Worm (Caenorhabditis elegans) whole organism, L4 larva: ENCODE results near the gene srh-265.
A peak's percentile ranks its signal among the peaks of the same experiment; 100 is the strongest.

ENCODE experiments used
- F26F4.8 ChIP-seq: fragments of 200-800 bp; sonication (Bioruptor generic); conservative IDR thresholded peaks from 2 replicates; pipeline ENCODE4 v1.3.6; 2022; ENCODE audit warnings: missing genetic modification characterization, missing compliant biosample characterization
- F44E2.7 ChIP-seq: fragments of 200-800 bp; sonication (Bioruptor generic); IDR thresholded peaks from 2 replicates; pipeline ENCODE4 v2.1.2; 2022; ENCODE audit warnings: missing genetic modification characterization, missing compliant biosample characterization
- F49E8.2 ChIP-seq: sonication (generic microtip); optimal IDR thresholded peaks from 2 replicates; lab custom pipeline; 2016; ENCODE audit warnings: missing compliant biosample characterization, mild to moderate bottlenecking, missing genetic modification characterization, borderline replicate concordance
- R02D3.7 ChIP-seq: fragments of 150-350 bp; sonication (generic microtip); optimal IDR thresholded peaks from 3 replicates; lab custom pipeline; 2014; ENCODE audit warnings: missing biosample characterization, missing genetic modification characterization
- Y105C5A.15 ChIP-seq: fragments of 200-800 bp; sonication (Bioruptor generic); IDR thresholded peaks from 2 replicates; pipeline ENCODE4 v1.3.6; 2022; ENCODE audit warnings: missing genetic modification characterization, missing compliant biosample characterization
- Y5F2A.4 ChIP-seq: fragments of 200-800 bp; sonication (Bioruptor generic); optimal IDR thresholded peaks from 2 replicates; lab custom pipeline; 2018; ENCODE audit warnings: mild to moderate bottlenecking, missing genetic modification characterization, missing compliant biosample characterization
- aha-1 ChIP-seq: fragments of 150-350 bp; peaks from one replicate; lab custom pipeline; 2014; ENCODE audit warnings: missing biosample characterization, missing genetic modification characterization
- aly-2 ChIP-seq: sonication (generic microtip); optimal IDR thresholded peaks from 2 replicates; lab custom pipeline; 2018; ENCODE audit warnings: missing biosample characterization, missing genetic modification characterization
- arid-1 ChIP-seq: fragments of 200-800 bp; sonication (Bioruptor generic); conservative IDR thresholded peaks from 2 replicates; pipeline ENCODE4 v1.3.6; 2022; ENCODE audit warnings: missing genetic modification reagents, missing genetic modification characterization, missing compliant biosample characterization
- cey-2 ChIP-seq: sonication (generic microtip); optimal IDR thresholded peaks from 3 replicates; lab custom pipeline; 2017; ENCODE audit warnings: missing genetic modification characterization, mild to moderate bottlenecking, missing compliant biosample characterization, antibody characterized with exemption, borderline replicate concordance; ENCODE audit not compliant: insufficient read depth
- ctbp-1 ChIP-seq: fragments of 200-800 bp; sonication (Bioruptor generic); IDR thresholded peaks from 2 replicates; pipeline ENCODE4 v1.3.6; 2022; ENCODE audit warnings: missing genetic modification reagents, missing genetic modification characterization, missing compliant biosample characterization
- daf-16 ChIP-seq, 3 experiments: sonication (generic microtip); optimal IDR thresholded peaks; 2 replicates each; lab custom pipeline; 2016 to 2017; ENCODE audit warnings: missing genetic modification characterization in 3 of 3, missing genetic modification reagents in 3 of 3, mild to moderate bottlenecking in 2 of 3, missing compliant biosample characterization in 2 of 3, missing biosample characterization in 1 of 3, moderate library complexity in 1 of 3
- dmd-8 ChIP-seq: fragments of 200-800 bp; sonication (Bioruptor generic); IDR thresholded peaks from 2 replicates; pipeline ENCODE4 v1.3.6; 2022; ENCODE audit warnings: missing genetic modification characterization, missing compliant biosample characterization
- duxl-1 ChIP-seq: sonication (generic microtip); optimal IDR thresholded peaks from 2 replicates; lab custom pipeline; 2016; ENCODE audit warnings: mild to moderate bottlenecking, missing genetic modification characterization, moderate library complexity, missing compliant biosample characterization; ENCODE audit not compliant: poor library complexity
- fos-1 ChIP-seq: fragments of 150-350 bp; optimal IDR thresholded peaks from 2 replicates; lab custom pipeline; 2014; ENCODE audit warnings: missing biosample characterization, missing genetic modification characterization
- hif-1 ChIP-seq, 2 experiments: sonication (generic microtip); optimal IDR thresholded peaks; 2 replicates each; lab custom pipeline; 2016 to 2017; ENCODE audit warnings: missing compliant biosample characterization in 2 of 2, missing genetic modification characterization in 2 of 2, missing genetic modification reagents in 2 of 2, missing genotype in 2 of 2, mild to moderate bottlenecking in 1 of 2
- hlh-11 ChIP-seq: fragments of 200-800 bp; sonication (Bioruptor generic); optimal IDR thresholded peaks from 2 replicates; lab custom pipeline; 2018; ENCODE audit warnings: mild to moderate bottlenecking, missing genetic modification characterization, missing compliant biosample characterization
- lin-1 ChIP-seq: fragments of 200-800 bp; sonication (Bioruptor generic); IDR thresholded peaks from 2 replicates; pipeline ENCODE4 v1.3.6; 2022; ENCODE audit warnings: missing genetic modification reagents, missing genetic modification characterization, missing compliant biosample characterization
- lin-13 ChIP-seq: fragments of 150-350 bp; optimal IDR thresholded peaks from 2 replicates; lab custom pipeline; 2014; ENCODE audit warnings: missing biosample characterization, missing genetic modification reagents, missing genetic modification characterization
- lin-15B ChIP-seq: fragments of 150-350 bp; sonication (generic microtip); optimal IDR thresholded peaks from 3 replicates; lab custom pipeline; 2014; ENCODE audit warnings: missing biosample characterization, missing genetic modification characterization
- lin-39 ChIP-seq: fragments of 150-350 bp; optimal IDR thresholded peaks from 2 replicates; lab custom pipeline; 2014; ENCODE audit warnings: missing biosample characterization, missing genetic modification reagents, missing genetic modification characterization
- lir-3 ChIP-seq: sonication (generic microtip); optimal IDR thresholded peaks from 2 replicates; lab custom pipeline; 2016; ENCODE audit warnings: mild to moderate bottlenecking, missing genetic modification characterization, missing compliant biosample characterization
- mdt-29 ChIP-seq: fragments of 200-800 bp; sonication (Bioruptor generic); IDR thresholded peaks from 2 replicates; pipeline ENCODE4 v1.3.6; 2022; ENCODE audit warnings: missing genetic modification reagents, missing genetic modification characterization, missing compliant biosample characterization
- nhr-111 ChIP-seq: fragments of 200-800 bp; sonication (Bioruptor generic); optimal IDR thresholded peaks from 2 replicates; lab custom pipeline; 2018; ENCODE audit warnings: mild to moderate bottlenecking, missing genetic modification characterization, missing compliant biosample characterization
- nhr-28 ChIP-seq: fragments of 150-350 bp; optimal IDR thresholded peaks from 2 replicates; lab custom pipeline; 2014; ENCODE audit warnings: missing biosample characterization, missing genetic modification characterization
- nhr-41 ChIP-seq: fragments of 200-800 bp; sonication (Bioruptor generic); IDR thresholded peaks from 2 replicates; pipeline ENCODE4 v1.3.6; 2022; ENCODE audit warnings: missing genetic modification reagents, missing genetic modification characterization, missing compliant biosample characterization
- nhr-42 ChIP-seq: fragments of 200-800 bp; sonication (Bioruptor generic); IDR thresholded peaks from 2 replicates; pipeline ENCODE4 v1.3.6; 2022; ENCODE audit warnings: missing genetic modification characterization, missing compliant biosample characterization
- nhr-6 ChIP-seq: fragments of 150-350 bp; optimal IDR thresholded peaks from 2 replicates; lab custom pipeline; 2014; ENCODE audit warnings: missing biosample characterization, missing genetic modification characterization
- nhr-76 ChIP-seq: fragments of 150-350 bp; optimal IDR thresholded peaks from 2 replicates; lab custom pipeline; 2014; ENCODE audit warnings: missing biosample characterization, missing genetic modification characterization
- nhr-77 ChIP-seq: fragments of 150-350 bp; optimal IDR thresholded peaks from 2 replicates; lab custom pipeline; 2014; ENCODE audit warnings: missing biosample characterization, missing genetic modification characterization
- pha-4 ChIP-seq, 2 experiments: fragments of 150-350 bp in 1 of 2; fragments of 200-800 bp in 1 of 2; sonication (Bioruptor generic) in 1 of 2; IDR thresholded peaks in 1 of 2; optimal IDR thresholded peaks in 1 of 2; 2 replicates each; pipeline versions ENCODE4 v1.3.6 to Lab custom; 2014 to 2022; ENCODE audit warnings: missing genetic modification characterization in 2 of 2, missing genetic modification reagents in 2 of 2, missing biosample characterization in 1 of 2, missing compliant biosample characterization in 1 of 2
- pqm-1 ChIP-seq: sonication (generic microtip); optimal IDR thresholded peaks from 2 replicates; lab custom pipeline; 2017; ENCODE audit warnings: missing biosample characterization, missing genetic modification characterization
- skn-1 ChIP-seq: fragments of 150-350 bp; optimal IDR thresholded peaks from 2 replicates; lab custom pipeline; 2014; ENCODE audit warnings: missing biosample characterization, missing genetic modification characterization
- tag-97 ChIP-seq: fragments of 200-800 bp; sonication (Bioruptor generic); IDR thresholded peaks from 2 replicates; pipeline ENCODE4 v1.3.6; 2022; ENCODE audit warnings: missing genetic modification characterization, missing compliant biosample characterization
- unc-130 ChIP-seq: sonication (generic microtip); optimal IDR thresholded peaks from 2 replicates; lab custom pipeline; 2016; ENCODE audit warnings: missing genetic modification reagents, missing genetic modification characterization, missing compliant biosample characterization
- unc-62 ChIP-seq, 3 experiments: fragments of 150-350 bp in 1 of 3; sonication (generic microtip); optimal IDR thresholded peaks in 2 of 3; peaks in 1 of 3; 1 replicate in 1 of 3; 2 replicates in 2 of 3; lab custom pipeline; 2014 to 2017; ENCODE audit warnings: missing biosample characterization in 3 of 3, missing genetic modification characterization in 3 of 3, missing genetic modification reagents in 3 of 3, missing genotype in 1 of 3
- zag-1 ChIP-seq: fragments of 150-350 bp; optimal IDR thresholded peaks from 2 replicates; lab custom pipeline; 2014; ENCODE audit warnings: missing biosample characterization, missing genetic modification characterization
- zfp-3 ChIP-seq: fragments of 200-800 bp; sonication (Bioruptor generic); conservative IDR thresholded peaks from 2 replicates; pipeline ENCODE4 v1.3.6; 2022; ENCODE audit warnings: missing genetic modification reagents, missing genetic modification characterization, missing compliant biosample characterization

Gene srh-265

ce11 chrV:15379817-15380216 lies 36.2 kb upstream of the srh-265 start, which contains the start of gene srh-251:
Gene srh-251 (minus strand): TSS chrV:15379917.
- TF ChIP-seq pqm-1: no peak
- no peak for TF ChIP-seq aha-1
- no peak for TF ChIP-seq skn-1
- TF ChIP-seq aly-2 (tag; lab: Kevin White, UChicago): no peak
- TF ChIP-seq lin-15B: no peak
- no peak for TF ChIP-seq unc-62 (GFP tag; optimal IDR thresholded peaks at IDR 0.05 in 1 of 2; lab: Kevin White, UChicago)
- TF ChIP-seq unc-62 (tag; optimal IDR thresholded peaks at IDR 0.05; lab: Kevin White, UChicago): no peak
- no peak for TF ChIP-seq ctbp-1
- TF ChIP-seq lin-13: no peak
- TF ChIP-seq fos-1 (tag; lab: Kevin White, UChicago): no peak
- no peak for TF ChIP-seq zag-1
- TF ChIP-seq duxl-1 (tag; lab: Kevin White, UChicago): no peak
- no peak for TF ChIP-seq F49E8.2
- TF ChIP-seq nhr-42 (GFP tag; lab: Robert Waterston, UW): no peak
- no peak for TF ChIP-seq arid-1 (GFP tag; lab: Robert Waterston, UW)
- no peak for TF ChIP-seq cey-2 (tag; lab: Kevin White, UChicago)

ce11 chrV:15380857-15381256 lies 35.2 kb upstream of the srh-265 start, which contains the start of gene dhs-23:
Gene dhs-23 (plus strand): TSS chrV:15381219.
- peak; percentile 12 for TF ChIP-seq pqm-1
- TF ChIP-seq Y5F2A.4 (GFP tag; lab: Kevin White, UChicago): no peak
- no peak for TF ChIP-seq daf-16 (GFP tag; optimal IDR thresholded peaks at IDR 0.05; lab: Kevin White, UChicago)
- peak; percentile 69 for TF ChIP-seq daf-16 (tag; optimal IDR thresholded peaks at IDR 0.05; lab: Kevin White, UChicago)
- peak; percentile 93 for TF ChIP-seq nhr-28 (tag; lab: Kevin White, UChicago)
- TF ChIP-seq nhr-77: peak; percentile 81
- no peak for TF ChIP-seq lin-39
- no peak for TF ChIP-seq hlh-11 (tag; lab: Kevin White, UChicago)
- TF ChIP-seq lin-13: no peak
- TF ChIP-seq dmd-8 (GFP tag; lab: Robert Waterston, UW): no peak

- no peak for TF ChIP-seq nhr-76 (tag; lab: Kevin White, UChicago)
- TF ChIP-seq nhr-111 (GFP tag; lab: Kevin White, UChicago): no peak
- no peak for TF ChIP-seq hlh-11 (tag; lab: Kevin White, UChicago)
- no peak for TF ChIP-seq nhr-41
- TF ChIP-seq zfp-3 (GFP tag; lab: Robert Waterston, UW): no peak
- no peak for TF ChIP-seq hif-1 (tag; optimal IDR thresholded peaks at IDR 0.05; lab: Kevin White, UChicago)
- no peak for TF ChIP-seq tag-97 (GFP tag; lab: Robert Waterston, UW)
- no peak for TF ChIP-seq Y105C5A.15 (GFP tag; lab: Robert Waterston, UW)
- no peak for TF ChIP-seq arid-1 (GFP tag; lab: Robert Waterston, UW)
- TF ChIP-seq lir-3 (tag; lab: Kevin White, UChicago): no peak
- TF ChIP-seq F26F4.8 (GFP tag; lab: Robert Waterston, UW): no peak
- TF ChIP-seq F44E2.7 (GFP tag; lab: Robert Waterston, UW): no peak
- no peak for TF ChIP-seq nhr-6
- TF ChIP-seq Y5F2A.4 (GFP tag; lab: Kevin White, UChicago): no peak
Observed at ce11 chrV:15383739-15384138, 32.3 kb upstream of the srh-265 start, which contains the start of gene str-88. Gene str-88 (minus strand): TSS chrV:15383839.

ce11 chrV:15384733-15385132 lies 31.3 kb upstream of the srh-265 start, which contains the start of gene str-102:
Gene str-102 (plus strand): TSS chrV:15385033.
- TF ChIP-seq unc-130: no peak
- TF ChIP-seq nhr-6: no peak
- no peak for TF ChIP-seq R02D3.7 (tag; lab: Kevin White, UChicago)
- no peak for TF ChIP-seq lin-13
- no peak for TF ChIP-seq mdt-29 (GFP tag; lab: Robert Waterston, UW)
- no peak for TF ChIP-seq pha-4 (GFP tag; IDR thresholded peaks at IDR 0.05; lab: Robert Waterston, UW)
- TF ChIP-seq pha-4 (tag; optimal IDR thresholded peaks at IDR 0.05; lab: Kevin White, UChicago): no peak
- TF ChIP-seq daf-16 (GFP tag; optimal IDR thresholded peaks at IDR 0.05; lab: Kevin White, UChicago): no peak
- TF ChIP-seq daf-16 (tag; optimal IDR thresholded peaks at IDR 0.05; lab: Kevin White, UChicago): no peak
- TF ChIP-seq lin-1 (GFP tag; lab: Robert Waterston, UW): no peak
- TF ChIP-seq tag-97 (GFP tag; lab: Robert Waterston, UW): no peak
